Fruit fly (Drosophila melanogaster): ENCODE results near the gene Rsf1.

Gene Rsf1

DNA sequence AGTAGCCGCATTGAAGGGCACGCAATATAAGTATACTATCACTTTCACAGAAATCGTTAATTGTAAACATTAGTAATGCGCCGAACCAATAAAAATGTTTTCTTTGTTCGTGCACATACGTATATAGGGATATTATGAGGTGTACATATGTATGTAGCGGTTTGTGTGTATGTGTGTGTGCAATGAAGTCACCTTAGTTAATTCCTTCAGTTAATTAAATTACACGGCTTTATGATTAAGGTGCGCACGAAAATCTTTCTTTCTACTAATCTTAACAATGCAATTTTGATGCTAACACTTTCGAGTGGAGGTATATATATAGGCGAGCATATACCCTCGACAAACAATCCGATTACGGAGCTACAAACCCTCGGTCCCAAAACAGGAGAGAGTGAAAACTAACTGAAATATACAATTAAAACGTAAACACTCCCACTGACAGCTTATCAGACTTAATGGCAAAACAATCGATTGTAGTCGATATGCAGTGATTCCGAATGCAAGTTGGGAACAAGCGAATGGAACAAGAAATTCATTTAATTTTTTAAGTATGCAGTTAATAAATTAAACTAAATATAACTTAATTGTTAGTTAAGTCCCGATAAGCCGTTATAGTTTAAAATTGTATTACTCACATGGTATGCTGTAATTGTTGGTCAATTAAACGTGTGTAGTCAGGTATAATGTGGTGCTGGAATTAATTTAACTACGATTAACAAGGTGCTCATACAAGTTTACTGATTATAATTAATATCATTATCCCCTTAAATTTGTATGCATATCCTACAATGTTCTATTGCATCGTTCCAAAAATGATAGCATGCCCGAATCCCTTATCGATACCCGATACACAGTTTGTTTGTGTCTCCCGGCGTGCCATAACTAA lies 42.6 kb downstream of the Rsf1 start, which contains the start of the genes Npc1a and Prosalpha6 (continued):
- TF ChIP-seq Sox100B (GFP tag; optimal IDR thresholded peaks at IDR 0.05) = no peak
- no peak for TF ChIP-seq caup (GFP tag; optimal IDR thresholded peaks at IDR 0.05; ENCODE audit: severe bottlenecking)
- TF ChIP-seq dmrt11E (tag; optimal IDR thresholded peaks at IDR 0.05) = peak; percentile 32
- TF ChIP-seq fu2 (GFP tag; optimal IDR thresholded peaks at IDR 0.05) = no peak
- TF ChIP-seq lilli (GFP tag; optimal IDR thresholded peaks at IDR 0.05) = peak; percentile 28
- no peak for TF ChIP-seq tio (GFP tag; optimal IDR thresholded peaks at IDR 0.05)
- TF ChIP-seq gsb-n (tag; optimal IDR thresholded peaks at IDR 0.05) = no peak
- TF ChIP-seq salm (tag; optimal IDR thresholded peaks at IDR 0.05) = no peak
- peak; percentile 74 for TF ChIP-seq knrl (GFP tag; IDR thresholded peaks at IDR 0.05; ENCODE audit: partially characterized antibody)
- TF ChIP-seq cg (GFP tag; optimal IDR thresholded peaks at IDR 0.05) = peak; percentile 69
- no peak for TF ChIP-seq Gug (GFP tag; IDR thresholded peaks at IDR 0.05)
- TF ChIP-seq H2.0 (GFP tag; IDR thresholded peaks at IDR 0.05) = no peak
- no peak for TF ChIP-seq CG32767 (GFP tag; IDR thresholded peaks at IDR 0.05)
- no peak for TF ChIP-seq hkb (optimal IDR thresholded peaks at IDR 0.05)
- TF ChIP-seq hkb (GFP tag; IDR thresholded peaks at IDR 0.05) = no peak
- 0 out of 3 replicates have a peak, but pooled peaks have one; percentile 56 for TF ChIP-seq CG7963 (GFP tag; IDR thresholded peaks at IDR 0.05; ENCODE audit: partially characterized antibody)
- TF ChIP-seq CG9797 (GFP tag; optimal IDR thresholded peaks at IDR 0.05) = peak; percentile 42
- no peak for TF ChIP-seq Dip3 (GFP tag; optimal IDR thresholded peaks at IDR 0.05)
- no peak for TF ChIP-seq CG3407 (GFP tag; optimal IDR thresholded peaks at IDR 0.05)
- no peak for TF ChIP-seq sob (GFP tag; IDR thresholded peaks at IDR 0.05)
- TF ChIP-seq CG32532 (GFP tag; IDR thresholded peaks at IDR 0.05) = no peak
- no peak for TF ChIP-seq CG6683 (GFP tag; optimal IDR thresholded peaks at IDR 0.05)
- TF ChIP-seq Hsf (GFP tag; optimal IDR thresholded peaks at IDR 0.05) = peak; percentile 46
- no peak for TF ChIP-seq ems (GFP tag; optimal IDR thresholded peaks at IDR 0.05)
- no peak for TF ChIP-seq nerfin-1 (tag; optimal IDR thresholded peaks at IDR 0.05)
- peak; percentile 55 for TF ChIP-seq CG12391 (tag; optimal IDR thresholded peaks at IDR 0.05)
- TF ChIP-seq CG31365 (tag; optimal IDR thresholded peaks at IDR 0.05) = no peak
- TF ChIP-seq CG17568 (GFP tag; optimal IDR thresholded peaks at IDR 0.05) = no peak
- no peak for TF ChIP-seq CG33213 (GFP tag; optimal IDR thresholded peaks at IDR 0.05)
- TF ChIP-seq CG10565 (GFP tag; optimal IDR thresholded peaks at IDR 0.05) = no peak
- no peak for TF ChIP-seq Ravus (GFP tag; IDR thresholded peaks at IDR 0.05)
- TF ChIP-seq slbo (GFP tag; IDR thresholded peaks at IDR 0.05) = no peak; the same call in 1 of the 2 replicates
- peak; percentile 70 for TF ChIP-seq zen (tag; optimal IDR thresholded peaks at IDR 0.05)
- TF ChIP-seq CG11560 (tag; IDR thresholded peaks at IDR 0.05) = peak; percentile 91; the same call in 2 of the 3 replicates
- TF ChIP-seq CG11695 (GFP tag; IDR thresholded peaks at IDR 0.05) = no peak
- no peak for TF ChIP-seq CG16815 (GFP tag; optimal IDR thresholded peaks at IDR 0.05)
- no peak for TF ChIP-seq h (optimal IDR thresholded peaks at IDR 0.05)
- no peak for TF ChIP-seq dm (GFP tag; optimal IDR thresholded peaks at IDR 0.05)
- peak; percentile 82 for TF ChIP-seq CG14667 (GFP tag; IDR thresholded peaks at IDR 0.05)
- no peak for TF ChIP-seq Jarid2 (GFP tag; optimal IDR thresholded peaks at IDR 0.05)
- TF ChIP-seq CG1233 (GFP tag; optimal IDR thresholded peaks at IDR 0.05) = no peak
- no peak for TF ChIP-seq dati (GFP tag; IDR thresholded peaks at IDR 0.05)
- TF ChIP-seq CG3065 (GFP tag; optimal IDR thresholded peaks at IDR 0.05) = no peak
- TF ChIP-seq CG11247 (GFP tag; IDR thresholded peaks at IDR 0.05) = no peak
- TF ChIP-seq CG1647 (GFP tag; optimal IDR thresholded peaks at IDR 0.05) = no peak
- no peak for TF ChIP-seq usp (GFP tag; optimal IDR thresholded peaks at IDR 0.05)
- no peak for TF ChIP-seq bab2 (GFP tag; optimal IDR thresholded peaks at IDR 0.05)
- no peak for TF ChIP-seq tap (tag; optimal IDR thresholded peaks at IDR 0.05)
- TF ChIP-seq CG17328 (GFP tag; IDR thresholded peaks at IDR 0.05) = no peak
- TF ChIP-seq CG10209 (GFP tag; optimal IDR thresholded peaks at IDR 0.05) = no peak

Data from whole organism, embryonic.